Worm (Caenorhabditis elegans) whole organism, young adult: Measurements from ENCODE around the gene pmp-5.
A peak's percentile ranks its signal among the peaks of the same experiment; 100 is the strongest.

Experiments
- B0035.1 ChIP-seq: sonication (generic microtip); optimal IDR thresholded peaks from 2 replicates; lab custom pipeline; 2016; ENCODE audit warnings: missing genetic modification characterization, mild to moderate bottlenecking, missing compliant biosample characterization, missing genotype, missing genetic modification reagents
- B0261.1 ChIP-seq: sonication (generic microtip); optimal IDR thresholded peaks from 2 replicates; lab custom pipeline; 2016; ENCODE audit warnings: mild to moderate bottlenecking, missing genetic modification characterization, moderate library complexity, missing compliant biosample characterization
- C17E4.6 ChIP-seq: fragments of 200-800 bp; sonication (Bioruptor generic); IDR thresholded peaks from 2 replicates; pipeline ENCODE4 v1.3.6; 2022; ENCODE audit warnings: missing genetic modification reagents, missing genetic modification characterization, missing compliant biosample characterization
- F10E7.11 ChIP-seq: sonication (generic microtip); optimal IDR thresholded peaks from 2 replicates; lab custom pipeline; 2017; ENCODE audit warnings: mild to moderate bottlenecking, missing genetic modification characterization, moderate library complexity, missing compliant biosample characterization
- F33H1.4 ChIP-seq: fragments of 200-800 bp; sonication (Bioruptor generic); IDR thresholded peaks from 2 replicates; pipeline ENCODE4 v1.3.6; 2022; ENCODE audit warnings: missing genetic modification reagents, missing genetic modification characterization, missing compliant biosample characterization
- F37B4.10 ChIP-seq: fragments of 200-800 bp; sonication (Bioruptor generic); IDR thresholded peaks from 2 replicates; pipeline ENCODE4 v1.3.6; 2022; ENCODE audit warnings: missing genetic modification characterization, missing compliant biosample characterization
- F57A8.1 ChIP-seq: fragments of 200-800 bp; sonication (Bioruptor generic); optimal IDR thresholded peaks from 2 replicates; lab custom pipeline; 2018; ENCODE audit warnings: mild to moderate bottlenecking, missing genetic modification characterization, moderate library complexity, missing compliant biosample characterization
- Y56A3A.18 ChIP-seq: fragments of 200-800 bp; sonication (Bioruptor generic); IDR thresholded peaks from 2 replicates; pipeline ENCODE4 v1.3.6; 2022; ENCODE audit warnings: missing genetic modification reagents, missing genetic modification characterization, missing compliant biosample characterization
- ama-1 ChIP-seq, 3 experiments: fragments of 150-350 bp in 1 of 3; sonication (generic microtip) in 2 of 3; optimal IDR thresholded peaks; 2 replicates each; lab custom pipeline; 2014 to 2018; ENCODE audit warnings: missing biosample characterization in 2 of 3, missing genetic modification characterization in 2 of 3, missing genetic modification reagents in 2 of 3
- attf-3 ChIP-seq: fragments of 200-800 bp; sonication (Bioruptor generic); conservative IDR thresholded peaks from 2 replicates; pipeline ENCODE4 v1.3.6; 2022; ENCODE audit warnings: missing genetic modification reagents, missing genetic modification characterization, missing compliant biosample characterization
- attf-5 ChIP-seq: fragments of 200-800 bp; sonication (Bioruptor generic); optimal IDR thresholded peaks from 2 replicates; lab custom pipeline; 2018; ENCODE audit warnings: mild to moderate bottlenecking, missing genetic modification characterization, missing compliant biosample characterization
- bed-1 ChIP-seq: fragments of 200-800 bp; sonication (Bioruptor generic); IDR thresholded peaks from 2 replicates; pipeline ENCODE4 v1.3.6; 2022; ENCODE audit warnings: missing genetic modification reagents, missing genetic modification characterization, missing compliant biosample characterization
- cebp-1 ChIP-seq, 2 experiments: fragments of 200-800 bp in 1 of 2; sonication (Bioruptor generic) in 1 of 2; sonication (generic microtip) in 1 of 2; IDR thresholded peaks in 1 of 2; optimal IDR thresholded peaks in 1 of 2; 2 replicates each; pipeline versions ENCODE4 v1.3.6 to Lab custom; 2017 to 2022; ENCODE audit warnings: missing compliant biosample characterization in 2 of 2, missing genetic modification characterization in 2 of 2, mild to moderate bottlenecking in 1 of 2, missing genetic modification reagents in 1 of 2, moderate library complexity in 1 of 2
- ceh-40 ChIP-seq: fragments of 200-800 bp; sonication (Bioruptor generic); IDR thresholded peaks from 2 replicates; pipeline ENCODE4 v1.3.6; 2022; ENCODE audit warnings: missing genetic modification characterization, missing compliant biosample characterization
- chd-7 ChIP-seq: sonication (generic microtip); optimal IDR thresholded peaks from 2 replicates; lab custom pipeline; 2016; ENCODE audit warnings: mild to moderate bottlenecking, missing genetic modification characterization, moderate library complexity, missing compliant biosample characterization
- efl-1 ChIP-seq: fragments of 150-350 bp; optimal IDR thresholded peaks from 2 replicates; lab custom pipeline; 2014; ENCODE audit warnings: missing biosample characterization, missing genetic modification reagents, missing genetic modification characterization
- egl-18 ChIP-seq: fragments of 200-800 bp; sonication (Bioruptor generic); IDR thresholded peaks from 2 replicates; pipeline ENCODE4 v1.3.6; 2022; ENCODE audit warnings: missing genetic modification reagents, missing genetic modification characterization, missing compliant biosample characterization
- ekl-4 ChIP-seq: fragments of 200-800 bp; sonication (Bioruptor generic); IDR thresholded peaks from 2 replicates; pipeline ENCODE4 v1.3.6; 2022; ENCODE audit warnings: missing genetic modification reagents, missing genetic modification characterization, missing compliant biosample characterization
- him-1 ChIP-seq: sonication (generic microtip); optimal IDR thresholded peaks from 2 replicates; lab custom pipeline; 2016; ENCODE audit warnings: missing genotype, missing genetic modification reagents, missing genetic modification characterization, missing compliant biosample characterization
- hlh-12 ChIP-seq: sonication (generic microtip); optimal IDR thresholded peaks from 2 replicates; lab custom pipeline; 2016; ENCODE audit warnings: missing genetic modification characterization, missing compliant biosample characterization
- hmg-1.2 ChIP-seq: fragments of 200-800 bp; sonication (Bioruptor generic); IDR thresholded peaks from 2 replicates; pipeline ENCODE4 v1.3.6; 2022; ENCODE audit warnings: missing genetic modification reagents, missing genetic modification characterization, missing compliant biosample characterization
- hrde-1 ChIP-seq: sonication (generic microtip); optimal IDR thresholded peaks from 2 replicates; lab custom pipeline; 2016; ENCODE audit warnings: missing genetic modification characterization, mild to moderate bottlenecking, missing compliant biosample characterization, moderate library complexity, missing genotype, missing genetic modification reagents, borderline replicate concordance
- lin-35 ChIP-seq, 3 experiments: fragments of 150-350 bp in 2 of 3; sonication (generic microtip) in 1 of 3; optimal IDR thresholded peaks; 2 replicates each; lab custom pipeline; 2014 to 2018; ENCODE audit warnings: missing biosample characterization in 3 of 3, missing genetic modification characterization in 3 of 3, missing genetic modification reagents in 3 of 3
- lin-54 ChIP-seq: fragments of 200-800 bp; sonication (Bioruptor generic); optimal IDR thresholded peaks from 2 replicates; lab custom pipeline; 2018; ENCODE audit warnings: mild to moderate bottlenecking, missing genetic modification characterization, missing compliant biosample characterization
- lir-1 ChIP-seq: fragments of 200-800 bp; sonication (Bioruptor generic); conservative IDR thresholded peaks from 2 replicates; pipeline ENCODE4 v1.3.6; 2022; ENCODE audit warnings: missing genetic modification reagents, missing genetic modification characterization, missing compliant biosample characterization
- lsl-1 ChIP-seq: fragments of 200-800 bp; sonication (Bioruptor generic); optimal IDR thresholded peaks from 2 replicates; lab custom pipeline; 2018; ENCODE audit warnings: mild to moderate bottlenecking, missing genetic modification characterization, moderate library complexity, missing compliant biosample characterization
- lsy-27 ChIP-seq: sonication (generic microtip); optimal IDR thresholded peaks from 2 replicates; lab custom pipeline; 2017; ENCODE audit warnings: missing genetic modification characterization, mild to moderate bottlenecking, missing compliant biosample characterization, antibody characterized with exemption, missing genotype, borderline replicate concordance; ENCODE audit not compliant: insufficient read depth
- madf-10 ChIP-seq: sonication (generic microtip); optimal IDR thresholded peaks from 2 replicates; lab custom pipeline; 2016; ENCODE audit warnings: mild to moderate bottlenecking, missing genetic modification characterization, missing compliant biosample characterization
- madf-6 ChIP-seq: fragments of 200-800 bp; sonication (Bioruptor generic); IDR thresholded peaks from 2 replicates; pipeline ENCODE4 v1.3.6; 2022; ENCODE audit warnings: missing genetic modification reagents, missing genetic modification characterization, missing compliant biosample characterization
- mel-28 ChIP-seq: sonication (generic microtip); optimal IDR thresholded peaks from 2 replicates; lab custom pipeline; 2016; ENCODE audit warnings: borderline replicate concordance, mild to moderate bottlenecking, missing genetic modification characterization, missing compliant biosample characterization
- mes-4 ChIP-seq: sonication (generic microtip); optimal IDR thresholded peaks from 2 replicates; lab custom pipeline; 2016; ENCODE audit warnings: missing genotype, missing genetic modification characterization, missing compliant biosample characterization
- nfya-2 ChIP-seq: fragments of 200-800 bp; sonication (Bioruptor generic); IDR thresholded peaks from 2 replicates; pipeline ENCODE4 v1.3.6; 2022; ENCODE audit warnings: missing genetic modification reagents, missing genetic modification characterization, missing compliant biosample characterization
- nhr-80 ChIP-seq: sonication (generic microtip); optimal IDR thresholded peaks from 2 replicates; lab custom pipeline; 2016; ENCODE audit warnings: missing genetic modification characterization, missing compliant biosample characterization
- rec-8 ChIP-seq, 2 experiments: sonication (generic microtip); optimal IDR thresholded peaks; 2 replicates each; lab custom pipeline; 2016; ENCODE audit warnings: mild to moderate bottlenecking in 2 of 2, missing genetic modification characterization in 2 of 2, missing genetic modification reagents in 2 of 2, missing genotype in 2 of 2, missing biosample characterization in 1 of 2, missing compliant biosample characterization in 1 of 2, moderate library complexity in 1 of 2
- sea-2 ChIP-seq: fragments of 200-800 bp; sonication (Bioruptor generic); IDR thresholded peaks from 2 replicates; pipeline ENCODE4 v1.3.6; 2022; ENCODE audit warnings: missing genetic modification characterization, missing compliant biosample characterization
- snpc-1.3 ChIP-seq: sonication (generic microtip); optimal IDR thresholded peaks from 2 replicates; lab custom pipeline; 2017; ENCODE audit warnings: missing genetic modification characterization, mild to moderate bottlenecking, missing compliant biosample characterization, antibody characterized with exemption, moderate library complexity, missing genotype, missing genetic modification reagents; ENCODE audit not compliant: insufficient read depth
- somi-1 ChIP-seq: fragments of 200-800 bp; sonication (Bioruptor generic); optimal IDR thresholded peaks from 2 replicates; lab custom pipeline; 2018; ENCODE audit warnings: mild to moderate bottlenecking, missing genetic modification characterization, missing compliant biosample characterization
- sptf-2 ChIP-seq: fragments of 200-800 bp; sonication (Bioruptor generic); optimal IDR thresholded peaks from 2 replicates; lab custom pipeline; 2018; ENCODE audit warnings: mild to moderate bottlenecking, missing genetic modification characterization, missing compliant biosample characterization
- xnd-1 ChIP-seq: sonication (generic microtip); optimal IDR thresholded peaks from 2 replicates; lab custom pipeline; 2016; ENCODE audit warnings: missing genotype, missing genetic modification reagents, missing genetic modification characterization, missing compliant biosample characterization
- zim-3 ChIP-seq: sonication (generic microtip); optimal IDR thresholded peaks from 2 replicates; lab custom pipeline; 2017; ENCODE audit warnings: mild to moderate bottlenecking, missing genetic modification characterization, moderate library complexity, missing compliant biosample characterization
- ztf-18 ChIP-seq: sonication (generic microtip); optimal IDR thresholded peaks from 2 replicates; lab custom pipeline; 2016; ENCODE audit warnings: missing genotype, mild to moderate bottlenecking, missing genetic modification characterization, missing compliant biosample characterization
- ztf-22 ChIP-seq: fragments of 200-800 bp; sonication (Bioruptor generic); optimal IDR thresholded peaks from 2 replicates; lab custom pipeline; 2018; ENCODE audit warnings: mild to moderate bottlenecking, missing genetic modification characterization, moderate library complexity, missing compliant biosample characterization
- ztf-26 ChIP-seq: sonication (generic microtip); optimal IDR thresholded peaks from 2 replicates; lab custom pipeline; 2017; ENCODE audit warnings: missing genetic modification characterization, missing compliant biosample characterization

pmp-5 gene

DNA sequence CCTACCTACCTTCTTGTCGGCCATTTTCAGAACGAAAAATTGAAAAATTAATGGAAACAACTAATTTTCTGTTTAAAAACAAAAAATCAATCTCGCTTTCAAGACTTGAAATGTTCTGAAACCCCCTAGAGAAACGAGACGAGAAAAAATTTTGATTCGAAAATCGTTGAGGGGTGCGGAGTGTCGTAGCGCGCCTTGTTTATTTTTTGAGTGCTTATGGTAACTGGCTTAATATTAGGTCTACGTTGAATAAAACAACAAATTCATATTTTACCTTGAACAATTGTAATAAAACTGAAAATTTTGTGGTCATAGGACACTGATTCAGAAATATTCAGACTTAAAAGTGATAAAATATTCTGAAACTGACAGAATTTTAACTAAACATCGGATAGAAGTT is 44.8 kb upstream of the pmp-5 start, which contains the start of gene sna-1 (continued):
- no peak for TF ChIP-seq lsy-27 (tag; lab: Kevin White, UChicago)
- TF ChIP-seq rec-8 (tag; optimal IDR thresholded peaks at IDR 0.05; lab: Kevin White, UChicago) = no peak
- no peak for TF ChIP-seq ama-1 (optimal IDR thresholded peaks at IDR 0.05; lab: Kevin White, UChicago)
- TF ChIP-seq ama-1 (GFP tag; optimal IDR thresholded peaks at IDR 0.05; lab: Kevin White, UChicago) = no peak
- no peak for TF ChIP-seq ztf-22 (GFP tag; lab: Kevin White, UChicago)
- TF ChIP-seq sptf-2 (GFP tag; lab: Kevin White, UChicago) = no peak

DNA sequence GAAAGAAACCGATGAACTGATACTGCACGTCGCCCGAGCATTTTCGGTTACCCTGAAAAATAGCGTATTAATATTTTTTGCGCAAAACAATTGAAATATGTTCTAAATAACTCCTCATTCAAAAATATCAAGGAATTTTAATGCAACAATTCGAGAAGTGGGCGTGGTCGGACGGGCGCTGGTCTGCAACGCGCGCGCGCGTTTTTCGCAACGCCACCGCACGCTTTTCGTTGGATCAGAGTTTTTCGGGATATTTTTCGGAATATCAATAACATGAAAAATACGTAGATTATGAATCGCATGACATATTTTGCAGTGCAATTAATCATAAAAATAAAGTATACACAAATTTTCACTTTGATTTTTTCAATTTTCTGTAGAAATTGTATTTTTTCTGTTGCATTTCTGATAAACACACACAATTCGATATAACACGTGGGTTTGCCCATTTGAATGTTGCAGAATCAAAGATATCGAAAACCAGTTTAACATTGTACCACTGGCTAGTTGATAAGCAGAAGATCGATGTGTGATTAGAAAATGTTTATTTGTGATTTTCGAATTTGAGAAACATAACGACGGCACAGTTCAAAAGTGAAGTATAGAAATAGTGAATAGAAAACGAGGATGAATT is 43.6 kb upstream of the pmp-5 start, which contains the start of gene dlst-1:
dlst-1 (minus strand) TSS at position 52 of the 634 bp plus-strand sequence.
- peak; percentile 43 for TF ChIP-seq zim-3 (tag; lab: Kevin White, UChicago)
- TF ChIP-seq ama-1 (optimal IDR thresholded peaks at IDR 0.05; lab: Kevin White, UChicago) = no peak
- TF ChIP-seq ama-1 (GFP tag; optimal IDR thresholded peaks at IDR 0.05; lab: Kevin White, UChicago) = no peak
- peak; percentile 8 for TF ChIP-seq somi-1
- TF ChIP-seq bed-1 (GFP tag; lab: Robert Waterston, UW) = no peak
- 0 out of 2 replicates have a peak, but pooled peaks have one; percentile 23 for TF ChIP-seq F33H1.4 (GFP tag; lab: Robert Waterston, UW)
- no peak for TF ChIP-seq hlh-12
- no peak for TF ChIP-seq mes-4
- no peak for TF ChIP-seq F37B4.10 (GFP tag; lab: Robert Waterston, UW)
- TF ChIP-seq B0035.1 (tag; lab: Kevin White, UChicago) = no peak
- TF ChIP-seq sptf-2 (GFP tag; lab: Kevin White, UChicago) = peak; percentile 6
- 0 out of 2 replicates have a peak, but pooled peaks have one; percentile 5 for TF ChIP-seq ceh-40 (GFP tag; lab: Robert Waterston, UW)
- no peak for TF ChIP-seq sea-2
- no peak for TF ChIP-seq mel-28 (tag; lab: Kevin White, UChicago)
- no peak for TF ChIP-seq C17E4.6
- TF ChIP-seq cebp-1 (GFP tag; IDR thresholded peaks at IDR 0.05; lab: Robert Waterston, UW) = no peak
- peak; percentile 52 for TF ChIP-seq cebp-1 (tag; optimal IDR thresholded peaks at IDR 0.05; lab: Kevin White, UChicago)
- no peak for TF ChIP-seq Y56A3A.18
- TF ChIP-seq nhr-80 (tag; lab: Kevin White, UChicago) = peak; percentile 12
- TF ChIP-seq nfya-2 (GFP tag; lab: Robert Waterston, UW) = no peak
- no peak for TF ChIP-seq F10E7.11 (tag; lab: Kevin White, UChicago)
- peak; percentile 47 for TF ChIP-seq lin-54 (GFP tag; lab: Kevin White, UChicago)
- TF ChIP-seq ztf-26 (tag; lab: Kevin White, UChicago) = peak; percentile 57
- peak; percentile 77 for TF ChIP-seq madf-6
- TF ChIP-seq attf-5 = peak; percentile 62
- 0 out of 2 replicates have a peak, but pooled peaks have one; percentile 21 for TF ChIP-seq hmg-1.2 (GFP tag; lab: Robert Waterston, UW)
- no peak for TF ChIP-seq egl-18 (GFP tag; lab: Robert Waterston, UW)
- peak; percentile 18 for TF ChIP-seq madf-10 (tag; lab: Kevin White, UChicago)
- peak; percentile 48 for TF ChIP-seq lsl-1 (GFP tag; lab: Kevin White, UChicago)
- TF ChIP-seq ztf-18 (tag; lab: Kevin White, UChicago) = peak; percentile 17
- TF ChIP-seq attf-3 (GFP tag; lab: Robert Waterston, UW) = peak; percentile 77
- TF ChIP-seq F57A8.1 = no peak
- no peak for TF ChIP-seq hrde-1
- peak; percentile 49 for TF ChIP-seq xnd-1 (tag; lab: Kevin White, UChicago)
- TF ChIP-seq snpc-1.3 (tag; lab: Kevin White, UChicago) = peak; percentile 10
- peak; percentile 17; the same call in 1 of the 2 replicates for TF ChIP-seq ekl-4
- TF ChIP-seq him-1 (tag; lab: Kevin White, UChicago) = peak; percentile 35
- no peak for TF ChIP-seq lin-35 (GFP tag; optimal IDR thresholded peaks at IDR 0.05; lab: Kevin White, UChicago)
- TF ChIP-seq B0261.1 (tag; lab: Kevin White, UChicago) = peak; percentile 24
- TF ChIP-seq chd-7 = no peak
- TF ChIP-seq efl-1 = peak; percentile 25
- no peak for TF ChIP-seq lir-1 (GFP tag; lab: Robert Waterston, UW)
